Worm (Caenorhabditis elegans): ENCODE measurements around the gene F54B3.1.

F54B3.1 gene

ce11 chrII:10300082-10300749 is 49.1 kb downstream of the F54B3.1 start, which contains the start of gene nep-26:
Gene nep-26 (minus strand): TSS chrII:10300132.
- TF ChIP-seq nfya-1 (tag; optimal IDR thresholded peaks at IDR 0.05), result no peak
- TF ChIP-seq sox-4 (tag; optimal IDR thresholded peaks at IDR 0.05), result no peak
- no peak for TF ChIP-seq ceh-18 (tag; optimal IDR thresholded peaks at IDR 0.05)
- TF ChIP-seq eyg-1 (tag; optimal IDR thresholded peaks at IDR 0.05), result no peak
- TF ChIP-seq unc-55 (GFP tag; optimal IDR thresholded peaks at IDR 0.05), result peak; percentile 33
- TF ChIP-seq hlh-15 (tag; optimal IDR thresholded peaks at IDR 0.05), result no peak
- TF ChIP-seq pqm-1 (tag; optimal IDR thresholded peaks at IDR 0.05), result no peak

DNA sequence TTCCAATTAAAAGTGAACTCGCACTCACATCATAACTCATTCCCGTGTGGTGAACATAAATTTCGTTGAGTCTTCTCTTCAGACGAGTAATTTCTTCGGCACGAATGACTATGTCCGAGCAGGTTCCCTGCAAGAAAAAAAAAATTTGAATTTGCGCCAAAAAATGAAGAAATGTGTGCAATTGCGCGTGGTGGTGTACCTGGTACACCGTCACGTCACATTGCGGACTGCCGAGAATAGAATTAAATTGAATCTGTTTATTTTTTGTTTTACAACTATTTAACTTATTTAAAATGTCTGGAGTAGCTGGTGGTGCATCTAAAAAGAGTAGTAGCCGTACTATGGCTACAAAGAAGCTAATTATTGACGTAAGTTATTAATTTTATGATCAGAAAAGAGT is 49.9 kb downstream of the F54B3.1 start, which contains the start of gene mdt-22:
Gene mdt-22, plus strand, starts transcription at position 263 of the 400 bp plus-strand sequence.
- no peak for TF ChIP-seq Y22D7AL.16 (tag; optimal IDR thresholded peaks at IDR 0.05)
- TF ChIP-seq C08G9.2 (tag; optimal IDR thresholded peaks at IDR 0.05), result peak; percentile 38
- TF ChIP-seq ceh-24 (tag; optimal IDR thresholded peaks at IDR 0.05), result peak; percentile 9
- peak; percentile 76 for TF ChIP-seq nfya-1 (tag; optimal IDR thresholded peaks at IDR 0.05)
- no peak for TF ChIP-seq ceh-6 (GFP tag; optimal IDR thresholded peaks at IDR 0.05)
- peak; percentile 10 for TF ChIP-seq ceh-31 (tag; optimal IDR thresholded peaks at IDR 0.05)
- peak; percentile 64 for TF ChIP-seq ceh-14 (tag; optimal IDR thresholded peaks at IDR 0.05)
- peak; percentile 35 for TF ChIP-seq ceh-34 (tag; optimal IDR thresholded peaks at IDR 0.05)
- peak; percentile 7 for TF ChIP-seq ceh-48 (tag; optimal IDR thresholded peaks at IDR 0.05)
- peak; percentile 45 for TF ChIP-seq ceh-18 (tag; optimal IDR thresholded peaks at IDR 0.05)
- TF ChIP-seq elt-4 (tag; optimal IDR thresholded peaks at IDR 0.05), result no peak
- TF ChIP-seq ceh-2 (tag; optimal IDR thresholded peaks at IDR 0.05), result peak; percentile 4
- peak; percentile 13 for TF ChIP-seq ets-4 (tag; optimal IDR thresholded peaks at IDR 0.05)
- peak; percentile 83 for TF ChIP-seq unc-42 (tag; optimal IDR thresholded peaks at IDR 0.05)
- peak; percentile 3 for TF ChIP-seq sox-4 (tag; optimal IDR thresholded peaks at IDR 0.05)
- TF ChIP-seq pha-4 (tag; optimal IDR thresholded peaks at IDR 0.05), result no peak
- peak; percentile 34 for TF ChIP-seq ceh-30 (tag; optimal IDR thresholded peaks at IDR 0.05)
- peak; percentile 51 for TF ChIP-seq ref-2 (tag; optimal IDR thresholded peaks at IDR 0.05)
- TF ChIP-seq elt-2 (tag; optimal IDR thresholded peaks at IDR 0.05), result peak; percentile 22
- TF ChIP-seq pat-9 (tag; optimal IDR thresholded peaks at IDR 0.05), result peak; percentile 45
- TF ChIP-seq fkh-6 (tag; optimal IDR thresholded peaks at IDR 0.05), result no peak
- peak; percentile 62 for TF ChIP-seq tbx-2 (tag; optimal IDR thresholded peaks at IDR 0.05)
- TF ChIP-seq pha-2 (tag; optimal IDR thresholded peaks at IDR 0.05), result peak; percentile 13

- TF ChIP-seq lim-6 (tag; optimal IDR thresholded peaks at IDR 0.05), result no peak
- no peak for TF ChIP-seq T23F11.4 (GFP tag; optimal IDR thresholded peaks at IDR 0.05)
- no peak for TF ChIP-seq ceh-2 (tag; optimal IDR thresholded peaks at IDR 0.05)
- TF ChIP-seq ahr-1 (tag; optimal IDR thresholded peaks at IDR 0.05), result no peak
- no peak for TF ChIP-seq ceh-45 (GFP tag; IDR thresholded peaks at IDR 0.05)
- no peak for TF ChIP-seq ttx-3 (tag; optimal IDR thresholded peaks at IDR 0.05)
- TF ChIP-seq ceh-24 (tag; optimal IDR thresholded peaks at IDR 0.05), result no peak
- no peak for TF ChIP-seq ceh-14 (tag; optimal IDR thresholded peaks at IDR 0.05)
- no peak for TF ChIP-seq ceh-18 (tag; optimal IDR thresholded peaks at IDR 0.05)
- TF ChIP-seq ceh-30 (tag; optimal IDR thresholded peaks at IDR 0.05), result no peak
- no peak for TF ChIP-seq nfya-1 (tag; optimal IDR thresholded peaks at IDR 0.05)
- no peak for TF ChIP-seq unc-55 (GFP tag; optimal IDR thresholded peaks at IDR 0.05)
- TF ChIP-seq ceh-34 (tag; optimal IDR thresholded peaks at IDR 0.05), result no peak
- TF ChIP-seq sdc-2 (tag; optimal IDR thresholded peaks at IDR 0.05), result no peak
Measured at ce11 chrII:10302646-10303045, 51.6 kb downstream of the F54B3.1 start, which contains the start of gene clpp-1. Gene clpp-1 (minus strand): TSS chrII:10302842.

DNA sequence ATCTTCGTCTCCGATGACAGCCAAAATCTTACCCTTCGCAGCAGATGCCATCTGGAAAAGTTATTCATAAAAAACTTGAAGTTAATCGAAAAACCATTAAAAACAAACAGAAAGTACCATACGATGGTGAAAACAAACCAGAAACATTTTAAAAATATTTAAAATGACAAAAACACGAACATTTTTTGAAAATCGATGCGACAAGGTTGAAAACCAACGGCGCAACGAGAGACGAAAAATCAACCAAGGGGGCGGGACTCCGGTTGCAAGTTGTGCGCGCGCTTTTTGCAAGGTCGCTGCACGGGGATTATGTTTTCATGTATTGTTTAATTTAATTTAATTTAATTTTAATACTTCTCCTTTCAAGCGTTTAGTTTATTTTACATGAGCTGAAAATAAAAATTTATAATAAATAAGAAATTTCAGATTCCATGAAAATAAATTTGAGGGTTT is 52.6 kb downstream of the F54B3.1 start, which contains the start of gene vha-9:
Gene vha-9, minus strand, starts transcription at position 51 of the 453 bp plus-strand sequence.
- TF ChIP-seq ztf-16 (tag; optimal IDR thresholded peaks at IDR 0.05) (peak; percentile 7), unc-3 (GFP tag; conservative IDR thresholded peaks at IDR 0.05) (no peak), unc-3 (tag; optimal IDR thresholded peaks at IDR 0.05) (no peak), ceh-31 (tag; optimal IDR thresholded peaks at IDR 0.05) (peak; percentile 51), ceh-48 (tag; optimal IDR thresholded peaks at IDR 0.05) (peak; percentile 31), rnt-1 (tag; optimal IDR thresholded peaks at IDR 0.05) (no peak), fax-1 (tag; optimal IDR thresholded peaks at IDR 0.05) (peak; percentile 5), gmeb-2 (tag; optimal IDR thresholded peaks at IDR 0.05) (peak; percentile 25), ceh-14 (tag; optimal IDR thresholded peaks at IDR 0.05) (peak; percentile 51), lin-11 (tag; optimal IDR thresholded peaks at IDR 0.05) (peak; percentile 22), hlh-13 (GFP tag; optimal IDR thresholded peaks at IDR 0.05) (no peak), pax-1 (tag; optimal IDR thresholded peaks at IDR 0.05) (peak; percentile 12), nfya-1 (tag; optimal IDR thresholded peaks at IDR 0.05) (peak; percentile 51), ceh-2 (tag; optimal IDR thresholded peaks at IDR 0.05) (peak; percentile 17), unc-42 (tag; optimal IDR thresholded peaks at IDR 0.05) (peak; percentile 78), unc-86 (tag; optimal IDR thresholded peaks at IDR 0.05) (peak; percentile 2), pha-2 (tag; optimal IDR thresholded peaks at IDR 0.05) (no peak), tbx-7 (tag; optimal IDR thresholded peaks at IDR 0.05) (no peak)

All from whole organism, late embryonic.